2 fruit fly cellular contexts compared by ENCODE assay signal in the genomic region with DNA sequence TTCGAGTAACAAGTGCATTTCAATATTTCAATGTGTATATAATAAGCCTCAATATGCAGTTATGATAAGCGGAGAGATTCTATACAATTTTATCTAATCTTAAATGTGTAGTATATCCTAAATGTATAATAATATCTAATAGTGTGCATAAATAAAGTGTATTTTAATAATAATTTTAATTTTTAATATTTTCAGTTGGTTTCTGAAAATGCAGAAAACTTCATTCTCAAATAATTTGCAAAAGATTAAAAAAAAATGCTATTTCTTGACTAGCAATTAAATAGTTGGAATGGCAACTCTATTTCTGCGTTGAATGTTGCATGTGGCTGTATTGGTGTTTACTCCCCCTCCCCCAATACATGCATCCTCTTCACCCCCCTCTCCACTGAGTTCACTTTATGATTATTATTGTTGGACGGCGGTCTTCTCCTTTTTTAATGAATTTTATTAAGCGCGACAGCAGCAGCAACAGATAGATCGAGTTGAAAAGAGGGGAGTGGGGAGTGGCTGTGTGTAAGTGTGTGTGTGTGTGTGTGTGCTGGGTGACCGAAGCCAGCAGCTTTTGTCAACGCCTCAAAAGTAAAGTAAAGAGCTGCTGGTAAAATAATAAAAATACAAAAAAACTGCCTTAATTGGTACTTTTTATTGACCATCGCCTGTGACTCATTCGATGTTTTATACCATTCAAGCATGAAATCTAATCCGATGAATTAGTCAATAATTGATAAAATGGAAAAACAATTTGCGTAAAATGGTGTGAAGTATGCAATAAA.
TF ChIP-seq lines count a peak whose summit lies in the region.

No protein-coding gene starts in this region.

TF ChIP-seq in whole organism, embryonic, 481 proteins besides CTCF, POLR2A, EP300 and RAD21 (continued from another document and continues in another):
- TF ChIP-seq Hand (GFP tag; optimal IDR thresholded peaks at IDR 0.05; lab: Kevin White, UChicago) (no peak), CG17568 (GFP tag; optimal IDR thresholded peaks at IDR 0.05; lab: Kevin White, UChicago) (no peak), CG14441 (GFP tag; IDR thresholded peaks at IDR 0.05; lab: Robert Waterston, UW) (no peak), zfh1 (GFP tag; IDR thresholded peaks at IDR 0.05; lab: Robert Waterston, UW) (no peak), gt (GFP tag; IDR thresholded peaks at IDR 0.05; lab: Robert Waterston, UW) (no peak), CG3407 (GFP tag; optimal IDR thresholded peaks at IDR 0.05; lab: Kevin White, UChicago) (no peak), unpg (GFP tag; optimal IDR thresholded peaks at IDR 0.05; lab: Kevin White, UChicago) (no peak), CG10959 (GFP tag; IDR thresholded peaks at IDR 0.05; lab: Robert Waterston, UW) (no peak), stwl (tag; optimal IDR thresholded peaks at IDR 0.05; lab: Kevin White, UChicago) (no peak), gem (tag; optimal IDR thresholded peaks at IDR 0.05; lab: Kevin White, UChicago) (peak; percentile 8), CG6765 (GFP tag; optimal IDR thresholded peaks at IDR 0.05; lab: Kevin White, UChicago) (no peak), insv (GFP tag; optimal IDR thresholded peaks at IDR 0.05; lab: Kevin White, UChicago) (no peak), gce (GFP tag; IDR thresholded peaks at IDR 0.05; lab: Robert Waterston, UW) (no peak), abd-A (tag; optimal IDR thresholded peaks at IDR 0.05; lab: Kevin White, UChicago) (no peak), crc (GFP tag; optimal IDR thresholded peaks at IDR 0.05; lab: Kevin White, UChicago) (no peak), Gsc (GFP tag; IDR thresholded peaks at IDR 0.05; lab: Robert Waterston, UW) (no peak), inv (GFP tag; IDR thresholded peaks at IDR 0.05; lab: Robert Waterston, UW; ENCODE audit: partially characterized antibody) (no peak), Sry-β (GFP tag; optimal IDR thresholded peaks at IDR 0.05; lab: Kevin White, UChicago) (peak; percentile 71), pnt (GFP tag; optimal IDR thresholded peaks at IDR 0.05; lab: Kevin White, UChicago) (no peak), trh (GFP tag; optimal IDR thresholded peaks at IDR 0.05; lab: Kevin White, UChicago) (no peak), pho (GFP tag; optimal IDR thresholded peaks at IDR 0.05; lab: Kevin White, UChicago) (no peak), az2 (GFP tag; optimal IDR thresholded peaks at IDR 0.05; lab: Kevin White, UChicago) (no peak), dati (GFP tag; IDR thresholded peaks at IDR 0.05; lab: Robert Waterston, UW) (no peak), sug (tag; optimal IDR thresholded peaks at IDR 0.05; lab: Kevin White, UChicago) (no peak), cato (GFP tag; optimal IDR thresholded peaks at IDR 0.05; lab: Kevin White, UChicago; ENCODE audit: borderline replicate concordance) (no peak), Opbp (GFP tag; IDR thresholded peaks at IDR 0.05; lab: Robert Waterston, UW; ENCODE audit: partially characterized antibody) (no peak), CG17912 (GFP tag; optimal IDR thresholded peaks at IDR 0.05; lab: Kevin White, UChicago) (no peak), kah (GFP tag; optimal IDR thresholded peaks at IDR 0.05; lab: Kevin White, UChicago) (no peak), CG15696 (tag; optimal IDR thresholded peaks at IDR 0.05; lab: Kevin White, UChicago) (no peak), CG18011 (GFP tag; optimal IDR thresholded peaks at IDR 0.05; lab: Kevin White, UChicago) (peak; percentile 72), corto (GFP tag; optimal IDR thresholded peaks at IDR 0.05; lab: Kevin White, UChicago) (no peak), cg (GFP tag; optimal IDR thresholded peaks at IDR 0.05; lab: Kevin White, UChicago) (peak; percentile 18), Ptx1 (GFP tag; IDR thresholded peaks at IDR 0.05; lab: Robert Waterston, UW) (no peak), Tbp (GFP tag; optimal IDR thresholded peaks at IDR 0.05; lab: Kevin White, UChicago) (no peak), CG32532 (GFP tag; IDR thresholded peaks at IDR 0.05; lab: Robert Waterston, UW) (no peak), phol (tag; optimal IDR thresholded peaks at IDR 0.05; lab: Kevin White, UChicago) (no peak), Scr (GFP tag; IDR thresholded peaks at IDR 0.05; lab: Robert Waterston, UW; ENCODE audit: partially characterized antibody) (no peak), C15 (GFP tag; IDR thresholded peaks at IDR 0.05; lab: Robert Waterston, UW) (no peak), sens (GFP tag; lab: Kevin White, UChicago) (peak; percentile 62), CG11504 (tag; optimal IDR thresholded peaks at IDR 0.05; lab: Kevin White, UChicago) (peak; percentile 2), Ssrp (tag; optimal IDR thresholded peaks at IDR 0.05; lab: Kevin White, UChicago) (no peak), CG4404 (GFP tag; IDR thresholded peaks at IDR 0.05; lab: Robert Waterston, UW) (no peak), CG12659 (GFP tag; optimal IDR thresholded peaks at IDR 0.05; lab: Kevin White, UChicago) (no peak), CG7839 (tag; optimal IDR thresholded peaks at IDR 0.05; lab: Kevin White, UChicago) (no peak), Jarid2 (GFP tag; optimal IDR thresholded peaks at IDR 0.05; lab: Kevin White, UChicago) (no peak), pita (GFP tag; optimal IDR thresholded peaks at IDR 0.05; lab: Kevin White, UChicago) (no peak), ro (GFP tag; IDR thresholded peaks at IDR 0.05; lab: Robert Waterston, UW) (no peak), Asciz (GFP tag; optimal IDR thresholded peaks at IDR 0.05; lab: Kevin White, UChicago) (no peak), dmrt11E (tag; optimal IDR thresholded peaks at IDR 0.05; lab: Kevin White, UChicago) (peak; percentile 8), CG1603 (tag; optimal IDR thresholded peaks at IDR 0.05; lab: Kevin White, UChicago) (no peak), NFAT (GFP tag; IDR thresholded peaks at IDR 0.05; lab: Robert Waterston, UW) (no peak), H15 (GFP tag; IDR thresholded peaks at IDR 0.05; lab: Robert Waterston, UW) (no peak), CG6254 (GFP tag; optimal IDR thresholded peaks at IDR 0.05; lab: Kevin White, UChicago) (no peak), her (GFP tag; optimal IDR thresholded peaks at IDR 0.05; lab: Kevin White, UChicago) (no peak), lola (GFP tag; optimal IDR thresholded peaks at IDR 0.05; lab: Kevin White, UChicago) (peak in 1 of 3 experiments; percentile 24), chinmo (GFP tag; IDR thresholded peaks at IDR 0.05; lab: Robert Waterston, UW; ENCODE audit: partially characterized antibody) (no peak), ATbp (GFP tag; optimal IDR thresholded peaks at IDR 0.05; lab: Kevin White, UChicago) (no peak), h (optimal IDR thresholded peaks at IDR 0.05; lab: Kevin White, UChicago) (no peak), Side (GFP tag; optimal IDR thresholded peaks at IDR 0.05; lab: Kevin White, UChicago) (no peak), dysf (GFP tag; IDR thresholded peaks at IDR 0.05; lab: Robert Waterston, UW) (no peak), hbn (GFP tag; IDR thresholded peaks at IDR 0.05; lab: Robert Waterston, UW; ENCODE audit: partially characterized antibody) (no peak), Fer2 (tag; optimal IDR thresholded peaks at IDR 0.05; lab: Kevin White, UChicago) (no peak), knrl (GFP tag; IDR thresholded peaks at IDR 0.05; lab: Robert Waterston, UW; ENCODE audit: partially characterized antibody) (no peak), Hmx (GFP tag; optimal IDR thresholded peaks at IDR 0.05; lab: Kevin White, UChicago) (no peak), CG10209 (GFP tag; optimal IDR thresholded peaks at IDR 0.05; lab: Kevin White, UChicago) (no peak)

TF ChIP-seq in whole organism, prepupa, 60 proteins besides CTCF, POLR2A, EP300 and RAD21 (continued from another document):
- TF ChIP-seq fd59A (GFP tag; optimal IDR thresholded peaks at IDR 0.05; lab: Kevin White, UChicago) (peak; percentile 14), svp (GFP tag; lab: Kevin White, UChicago) (peak; percentile 69), Hr38 (GFP tag; optimal IDR thresholded peaks at IDR 0.05; lab: Kevin White, UChicago) (no peak), vri (GFP tag; optimal IDR thresholded peaks at IDR 0.05; lab: Kevin White, UChicago) (no peak), Sox14 (GFP tag; optimal IDR thresholded peaks at IDR 0.05; lab: Kevin White, UChicago) (no peak), lz (GFP tag; optimal IDR thresholded peaks at IDR 0.05; lab: Kevin White, UChicago) (no peak), CG6792 (GFP tag; optimal IDR thresholded peaks at IDR 0.05; lab: Kevin White, UChicago) (peak; percentile 8), CG6276 (GFP tag; optimal IDR thresholded peaks at IDR 0.05; lab: Kevin White, UChicago) (no peak), net (GFP tag; optimal IDR thresholded peaks at IDR 0.05; lab: Kevin White, UChicago) (no peak), CG34406 (GFP tag; optimal IDR thresholded peaks at IDR 0.05; lab: Kevin White, UChicago) (peak; percentile 8), Hr4 (GFP tag; optimal IDR thresholded peaks at IDR 0.05; lab: Kevin White, UChicago) (no peak), CG9139 (GFP tag; optimal IDR thresholded peaks at IDR 0.05; lab: Kevin White, UChicago) (no peak), fd85E (GFP tag; optimal IDR thresholded peaks at IDR 0.05; lab: Kevin White, UChicago) (no peak), CG15336 (GFP tag; IDR thresholded peaks at IDR 0.05; lab: Robert Waterston, UW) (no peak), CG11294 (GFP tag; IDR thresholded peaks at IDR 0.05; lab: Robert Waterston, UW) (no peak), CG8632 (GFP tag; optimal IDR thresholded peaks at IDR 0.05; lab: Kevin White, UChicago) (no peak), CG31627 (GFP tag; optimal IDR thresholded peaks at IDR 0.05; lab: Kevin White, UChicago) (no peak), CG10669 (GFP tag; optimal IDR thresholded peaks at IDR 0.05; lab: Kevin White, UChicago) (no peak), esn (GFP tag; optimal IDR thresholded peaks at IDR 0.05; lab: Kevin White, UChicago) (peak; percentile 21), acj6 (GFP tag; optimal IDR thresholded peaks at IDR 0.05; lab: Kevin White, UChicago) (peak; percentile 20), CG11762 (GFP tag; optimal IDR thresholded peaks at IDR 0.05; lab: Kevin White, UChicago; ENCODE audit: insufficient read depth) (no peak), Lpt (GFP tag; optimal IDR thresholded peaks at IDR 0.05; lab: Kevin White, UChicago) (no peak), Eip93F (GFP tag; optimal IDR thresholded peaks at IDR 0.05; lab: Kevin White, UChicago) (no peak), CG1621 (tag; optimal IDR thresholded peaks at IDR 0.05; lab: Kevin White, UChicago) (no peak), Blimp-1 (GFP tag; optimal IDR thresholded peaks at IDR 0.05; lab: Kevin White, UChicago) (no peak), dac (GFP tag; optimal IDR thresholded peaks at IDR 0.05; lab: Kevin White, UChicago) (no peak), fkh (GFP tag; optimal IDR thresholded peaks at IDR 0.05; lab: Kevin White, UChicago) (no peak), Eip78C (GFP tag; lab: Kevin White, UChicago) (peak; percentile 85), Smox (GFP tag; optimal IDR thresholded peaks at IDR 0.05; lab: Kevin White, UChicago) (no peak), salr (GFP tag; optimal IDR thresholded peaks at IDR 0.05; lab: Kevin White, UChicago) (peak in 1 of 2 experiments; percentile 1), CG16779 (tag; optimal IDR thresholded peaks at IDR 0.05; lab: Kevin White, UChicago) (no peak), Sox102F (GFP tag; optimal IDR thresholded peaks at IDR 0.05; lab: Kevin White, UChicago) (no peak), CG4318 (GFP tag; optimal IDR thresholded peaks at IDR 0.05; lab: Kevin White, UChicago) (no peak), CG7368 (GFP tag; optimal IDR thresholded peaks at IDR 0.05; lab: Kevin White, UChicago) (no peak), CG32006 (GFP tag; optimal IDR thresholded peaks at IDR 0.05; lab: Kevin White, UChicago) (peak; percentile 38), Sox15 (GFP tag; optimal IDR thresholded peaks at IDR 0.05; lab: Kevin White, UChicago) (no peak), topi (GFP tag; optimal IDR thresholded peaks at IDR 0.05; lab: Kevin White, UChicago) (no peak), Met (GFP tag; optimal IDR thresholded peaks at IDR 0.05; lab: Kevin White, UChicago) (no peak), eg (GFP tag; IDR thresholded peaks at IDR 0.05; lab: Robert Waterston, UW) (no peak)
